Worm (Caenorhabditis elegans): ENCODE measurements around the gene R08D7.5.
"Not testable (repeated sequence)": the region's sequence is repeated elsewhere in the genome, so short reads cannot be mapped to it uniquely, and the experiment has no call there.

- TF ChIP-seq rnt-1 (tag; optimal IDR thresholded peaks at IDR 0.05); lsy-2 (tag; optimal IDR thresholded peaks at IDR 0.05); snpc-4 (tag; optimal IDR thresholded peaks at IDR 0.05); grh-1 (GFP tag; IDR thresholded peaks at IDR 0.05); egl-27 (tag; optimal IDR thresholded peaks at IDR 0.05); tlp-1 (tag; optimal IDR thresholded peaks at IDR 0.05); ztf-4 (tag; optimal IDR thresholded peaks at IDR 0.05); lin-39 (tag; optimal IDR thresholded peaks at IDR 0.05); lin-13 (GFP tag; optimal IDR thresholded peaks at IDR 0.05); nhr-77 (tag; optimal IDR thresholded peaks at IDR 0.05); ztf-11 (tag; optimal IDR thresholded peaks at IDR 0.05); hlh-4 (tag; optimal IDR thresholded peaks at IDR 0.05); aly-2 (tag; optimal IDR thresholded peaks at IDR 0.05): not testable (repeated sequence)
Observed at ce11 chrIII:8989752-8990151, 15.8 kb downstream of the R08D7.5 start, which contains the start of gene R08D7.7.
